Fruit fly (Drosophila melanogaster) whole organism: ENCODE results near the gene CG13022.
"Not testable (repeated sequence)": the region's sequence is repeated elsewhere in the genome, so short reads cannot be mapped to it uniquely, and the experiment has no call there.

Source experiments
- CG8478 ChIP-seq: fragments of >200 bp; optimal IDR thresholded peaks from 2 replicates; lab custom pipeline; 2018; ENCODE audit warnings: inconsistent platforms
- Dll ChIP-seq: fragments of >200 bp; optimal IDR thresholded peaks from 2 replicates; lab custom pipeline; 2017
- EcR ChIP-seq, 2 experiments: fragments of >200 bp; optimal IDR thresholded peaks; 2 replicates each; lab custom pipeline; 2017; ENCODE audit warnings: missing biosample characterization in 2 of 2, missing genetic modification characterization in 2 of 2, missing genetic modification reagents in 2 of 2
- pan ChIP-seq: fragments of >200 bp; optimal IDR thresholded peaks from 2 replicates; lab custom pipeline; 2017
- psq ChIP-seq: fragments of >200 bp; optimal IDR thresholded peaks from 2 replicates; lab custom pipeline; 2017
- usp ChIP-seq: fragments of >200 bp; optimal IDR thresholded peaks from 2 replicates; lab custom pipeline; 2017; ENCODE audit warnings: missing biosample characterization, missing genetic modification characterization, mixed read lengths

Gene CG13022

DNA sequence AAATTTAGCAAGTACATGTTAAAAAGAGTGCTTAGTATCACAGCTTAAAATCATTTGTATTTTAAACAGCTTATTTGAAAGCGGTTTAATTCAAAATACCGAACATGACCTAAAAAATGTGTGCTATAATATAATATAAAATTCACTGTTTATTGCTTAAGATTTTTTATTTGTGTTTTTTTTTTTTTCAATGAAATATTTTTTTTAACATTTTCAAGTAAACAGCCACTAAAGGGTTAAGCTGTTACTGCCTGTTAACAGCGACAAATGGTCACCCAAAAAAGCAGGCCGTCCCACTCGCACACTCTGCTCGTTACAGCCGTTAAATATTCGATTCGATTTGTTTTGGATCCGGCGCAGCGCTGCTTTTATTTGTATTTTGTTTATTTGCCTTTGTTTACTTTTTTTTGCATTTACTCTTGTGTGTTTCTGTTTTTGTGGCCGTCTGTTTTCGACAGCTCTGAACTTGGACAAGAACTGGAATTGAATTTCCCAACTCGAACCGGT, 35.9 kb upstream of the CG13022 start:
- TF ChIP-seq EcR (GFP tag; optimal IDR thresholded peaks at IDR 0.05; lab: Kevin White, UChicago) (no peak), CG8478 (lab: Kevin White, UChicago) (no peak), pan (lab: Kevin White, UChicago) (no peak), usp (no peak), Dll (no peak), psq (no peak)

DNA sequence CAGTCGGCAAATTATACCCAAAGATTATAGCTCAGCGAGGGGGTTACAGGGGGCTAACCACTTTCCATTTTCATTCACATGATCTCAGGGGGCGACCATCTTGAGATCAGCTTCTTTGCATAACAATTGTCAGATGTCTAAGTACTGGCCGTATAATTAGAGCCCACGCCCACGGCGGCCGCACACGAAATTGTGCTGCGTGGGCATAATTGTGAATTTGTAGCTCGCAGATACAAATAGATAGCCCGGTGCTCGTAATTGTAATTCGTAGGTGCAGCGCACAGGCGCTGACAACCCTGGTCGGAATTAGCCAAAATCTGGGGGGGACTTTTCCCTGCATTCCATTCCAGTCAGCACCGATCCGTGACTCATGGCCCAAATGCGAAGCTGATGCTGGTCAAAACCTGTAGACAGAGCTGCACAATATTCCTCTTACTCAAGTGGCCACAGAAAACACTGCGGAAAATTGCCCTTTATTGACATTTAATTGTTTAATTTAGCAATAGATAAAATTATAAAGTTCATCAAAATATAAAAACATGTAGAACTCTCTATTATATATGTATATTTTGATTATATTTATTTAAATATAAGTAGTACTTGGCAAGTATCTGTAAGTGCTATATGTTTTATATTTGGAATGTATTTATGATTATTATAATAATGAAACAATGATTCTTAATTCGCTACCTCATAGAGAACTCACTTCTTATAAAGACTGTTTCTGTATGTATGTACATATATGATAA, 33.0 kb upstream of the CG13022 start:
- no peak for TF ChIP-seq usp
- no peak for TF ChIP-seq CG8478 (lab: Kevin White, UChicago)
- no peak for TF ChIP-seq pan (lab: Kevin White, UChicago)
- TF ChIP-seq Dll, result no peak
- TF ChIP-seq EcR (GFP tag; optimal IDR thresholded peaks at IDR 0.05; lab: Kevin White, UChicago), result no peak
- TF ChIP-seq psq, result no peak

DNA sequence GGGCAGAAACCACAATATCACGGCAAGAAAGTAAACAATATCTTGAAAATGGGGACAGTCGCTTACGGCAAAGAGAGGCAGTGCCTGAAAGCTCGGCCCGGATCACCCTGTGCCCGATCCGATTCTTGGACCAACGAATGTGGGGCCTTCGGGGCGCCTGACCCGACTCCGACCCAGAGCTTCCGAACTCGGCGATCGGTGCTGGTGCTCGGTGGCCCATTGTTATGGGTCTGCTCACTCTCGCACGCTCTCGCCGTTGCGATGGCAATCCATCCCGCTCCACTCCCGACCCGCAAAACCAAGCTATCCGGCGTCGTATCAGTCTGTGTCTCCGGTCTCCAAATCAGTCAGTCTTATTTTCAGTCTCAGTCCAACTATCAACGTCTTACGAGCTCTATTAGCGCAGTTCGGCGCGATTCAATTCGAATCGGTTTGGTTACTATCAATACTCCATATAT, 30.9 kb upstream of the CG13022 start, which contains the start of gene Exn:
Gene Exn (plus strand): TSS at position 362 of the 458 bp plus-strand sequence.
- no peak for TF ChIP-seq CG8478 (lab: Kevin White, UChicago)
- TF ChIP-seq pan (lab: Kevin White, UChicago), result no peak
- TF ChIP-seq usp, result no peak
- no peak for TF ChIP-seq EcR (GFP tag; optimal IDR thresholded peaks at IDR 0.05; lab: Kevin White, UChicago)
- TF ChIP-seq psq, result no peak
- TF ChIP-seq Dll, result no peak

DNA sequence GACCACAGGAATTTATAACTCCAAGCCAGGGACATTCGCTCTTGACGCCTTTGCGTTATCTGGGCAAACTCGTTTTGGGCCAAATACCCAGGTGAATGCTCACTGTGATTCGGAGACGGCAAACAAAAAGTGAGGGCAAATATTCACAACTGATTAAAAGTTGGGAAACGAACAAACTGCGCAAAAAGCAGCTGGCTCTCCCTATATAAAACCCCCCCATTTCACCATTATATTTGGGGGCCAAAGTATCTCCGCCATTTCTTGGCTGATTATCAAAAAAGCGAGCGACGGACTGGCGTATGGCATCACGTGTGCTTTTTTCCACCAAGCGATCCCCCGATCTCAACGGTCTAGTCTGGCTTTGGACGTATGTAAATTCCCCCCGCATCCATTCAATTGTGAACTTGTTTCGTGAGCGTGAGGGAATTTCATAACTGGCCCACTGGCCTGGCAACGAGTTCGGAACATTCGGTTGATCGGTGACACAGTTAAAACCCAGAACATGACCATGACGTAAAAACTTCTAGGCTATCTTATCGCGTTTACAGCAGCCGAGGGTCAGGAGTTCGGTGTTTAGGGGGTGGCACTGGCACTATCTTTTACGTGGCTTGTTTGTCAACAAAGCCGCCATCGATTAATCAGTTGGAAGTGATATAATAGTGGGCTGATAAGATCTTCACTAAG, 19.8 kb upstream of the CG13022 start:
- TF ChIP-seq usp (no peak), CG8478 (lab: Kevin White, UChicago) (no peak), psq (no peak), Dll (no peak), EcR (GFP tag; optimal IDR thresholded peaks at IDR 0.05; lab: Kevin White, UChicago) (no peak), pan (lab: Kevin White, UChicago) (no peak)

DNA sequence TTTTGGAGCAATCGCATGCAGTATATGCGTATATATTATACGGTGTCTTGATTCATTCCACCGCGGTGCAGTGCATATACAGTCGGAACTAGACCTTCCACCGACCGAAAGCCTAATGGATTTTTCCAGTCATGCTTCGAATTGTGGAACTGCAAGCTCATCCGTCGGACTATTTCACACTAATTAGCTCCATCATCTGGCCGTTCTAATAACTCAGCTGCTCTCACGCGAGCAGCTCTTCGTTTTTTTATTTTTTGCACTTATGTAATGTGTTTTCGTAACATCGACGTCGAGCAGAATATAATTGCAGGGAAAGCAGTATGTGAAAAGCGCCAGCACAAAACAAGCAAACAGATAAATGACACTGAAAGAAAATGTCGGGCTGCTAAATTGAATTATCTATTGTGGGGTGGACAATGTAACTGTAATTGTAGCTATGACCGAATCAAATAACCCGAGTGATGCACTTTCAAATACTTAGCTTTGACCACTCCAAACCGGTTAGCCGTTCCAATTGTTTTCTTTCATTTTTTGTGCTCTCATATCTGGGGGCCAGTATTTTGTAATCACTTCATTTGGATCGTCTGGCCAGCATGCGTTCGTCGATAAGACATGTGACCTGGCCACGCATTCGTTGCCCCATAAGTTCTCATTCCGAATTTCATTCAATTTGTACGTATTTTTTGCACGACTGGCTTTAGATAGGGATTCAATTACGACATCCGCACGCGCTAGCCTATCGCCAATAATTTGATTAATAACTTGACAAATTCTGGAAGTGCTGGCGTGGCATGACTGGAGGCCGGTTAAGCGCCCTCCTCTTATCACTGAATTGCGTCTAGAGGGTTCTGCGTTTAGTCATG, 19.0 kb upstream of the CG13022 start, which contains the start of gene Cpr73D:
Gene Cpr73D (minus strand): TSS at position 156 of the 863 bp plus-strand sequence.
- no peak for TF ChIP-seq pan (lab: Kevin White, UChicago)
- no peak for TF ChIP-seq EcR (GFP tag; optimal IDR thresholded peaks at IDR 0.05; lab: Kevin White, UChicago)
- no peak for TF ChIP-seq psq

DNA sequence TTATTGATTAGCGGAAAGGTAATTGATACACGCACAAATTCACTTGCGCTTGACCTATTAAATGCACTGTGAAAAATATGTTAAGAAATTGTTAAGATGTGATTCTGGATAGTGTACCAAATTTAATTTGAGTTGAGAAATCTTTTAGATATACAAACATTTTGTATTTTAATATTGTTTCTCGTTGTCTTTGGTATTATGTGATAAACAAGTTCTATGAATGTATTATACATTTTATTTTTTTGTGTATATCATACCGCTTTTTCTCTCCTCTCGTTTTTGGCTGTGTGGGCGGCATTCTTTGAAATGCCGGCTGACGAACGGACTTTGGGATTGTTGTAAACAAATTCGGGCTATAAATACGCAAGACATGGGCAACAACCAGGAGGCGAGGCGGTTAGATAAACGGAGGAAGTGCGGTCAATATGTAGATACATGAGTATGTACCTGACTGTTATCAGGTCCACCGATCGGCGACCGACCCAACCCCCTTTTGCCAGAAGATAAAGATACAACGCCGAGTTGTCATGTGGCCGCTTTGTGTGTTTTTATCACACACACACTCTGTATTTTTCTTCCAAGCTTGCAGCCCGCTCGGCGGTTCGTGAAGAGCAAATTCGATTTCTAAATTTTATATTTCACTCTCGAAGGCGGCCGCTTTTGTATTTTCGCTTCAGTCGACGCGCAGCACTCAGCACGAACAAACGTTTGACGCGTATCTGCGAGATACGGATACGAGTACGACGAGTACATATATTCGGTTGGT, 18.2 kb upstream of the CG13022 start:
- TF ChIP-seq Dll (no peak), usp (no peak), EcR (GFP tag; optimal IDR thresholded peaks at IDR 0.05; lab: Kevin White, UChicago) (no peak), pan (lab: Kevin White, UChicago) (no peak), psq (no peak)

DNA sequence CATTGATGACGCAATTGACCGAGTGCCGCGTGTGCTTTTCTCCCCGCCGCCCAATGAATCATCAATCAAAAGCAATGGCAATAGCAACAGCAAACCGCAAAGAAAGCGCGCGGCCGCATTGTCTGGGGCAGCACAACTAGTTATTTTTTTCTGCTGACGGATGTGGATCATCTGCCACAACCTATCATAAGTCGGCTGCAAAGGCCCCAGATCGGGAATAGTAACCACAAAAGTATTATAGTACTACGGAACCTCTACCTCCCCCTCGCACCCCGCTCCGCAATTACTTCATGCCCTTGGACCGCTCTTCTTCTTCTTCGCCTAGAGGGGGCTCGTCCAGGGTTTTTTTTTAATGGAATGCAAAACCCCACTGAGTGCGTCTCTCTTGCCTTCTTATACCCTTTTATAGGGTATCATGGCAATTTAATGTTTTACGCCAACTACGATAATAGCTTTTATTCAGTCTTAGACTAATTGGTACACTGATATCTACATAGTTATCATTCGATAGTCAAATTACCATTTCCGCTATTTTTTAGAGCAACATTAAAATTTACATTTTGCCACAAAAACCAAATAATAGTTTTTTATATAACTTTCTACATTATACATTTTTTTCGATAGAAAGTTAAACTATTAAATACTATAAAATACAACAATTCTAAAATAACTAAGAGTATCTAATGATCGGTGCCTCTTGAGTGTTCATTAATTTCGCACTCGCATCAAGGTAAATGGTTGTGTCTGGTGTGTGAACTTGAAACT, 17.4 kb upstream of the CG13022 start:
- TF ChIP-seq usp (no peak), psq (no peak), CG8478 (lab: Kevin White, UChicago) (no peak), pan (lab: Kevin White, UChicago) (no peak), Dll (no peak), EcR (GFP tag; optimal IDR thresholded peaks at IDR 0.05; lab: Kevin White, UChicago) (no peak)

DNA sequence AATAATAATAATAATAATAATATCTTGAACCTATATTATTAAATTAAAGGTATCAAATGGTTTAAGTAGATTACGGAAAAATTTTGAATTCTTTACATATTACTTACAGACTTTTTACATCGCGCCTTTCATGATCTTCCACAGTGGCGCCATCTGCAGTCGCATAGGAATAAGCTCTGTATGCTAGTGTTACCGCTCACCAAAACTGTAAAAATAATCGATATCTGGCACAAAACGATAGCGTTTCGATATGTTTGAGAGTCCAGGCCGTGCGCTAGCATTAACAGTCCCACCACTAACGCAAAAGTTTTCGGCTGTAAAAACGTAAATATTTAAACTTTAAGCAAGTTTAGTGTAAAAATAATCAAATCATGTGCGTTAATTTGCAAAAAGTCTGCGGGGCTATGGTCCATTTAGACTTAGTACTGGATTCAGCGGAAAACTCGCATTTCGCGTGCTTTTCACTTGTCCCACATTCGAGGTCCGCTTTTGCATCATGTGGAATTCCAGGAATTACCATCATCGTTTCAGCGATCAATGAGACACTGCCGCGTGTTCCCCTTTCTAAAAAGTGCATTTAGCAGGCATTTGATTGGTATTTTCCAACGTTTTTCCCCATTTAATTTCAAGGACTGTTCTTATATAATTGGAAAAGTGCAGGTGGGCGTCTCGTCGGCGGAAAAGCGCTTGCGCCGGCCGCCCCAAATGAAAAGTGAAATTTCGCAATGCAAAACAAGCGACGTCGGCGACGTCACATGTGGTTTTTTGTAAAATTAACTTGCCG, 16.7 kb upstream of the CG13022 start:
- TF ChIP-seq pan (lab: Kevin White, UChicago), result no peak
- TF ChIP-seq EcR (GFP tag; optimal IDR thresholded peaks at IDR 0.05; lab: Kevin White, UChicago), result no peak
- TF ChIP-seq Dll, result no peak
- TF ChIP-seq psq, result no peak
- no peak for TF ChIP-seq CG8478 (lab: Kevin White, UChicago)

DNA sequence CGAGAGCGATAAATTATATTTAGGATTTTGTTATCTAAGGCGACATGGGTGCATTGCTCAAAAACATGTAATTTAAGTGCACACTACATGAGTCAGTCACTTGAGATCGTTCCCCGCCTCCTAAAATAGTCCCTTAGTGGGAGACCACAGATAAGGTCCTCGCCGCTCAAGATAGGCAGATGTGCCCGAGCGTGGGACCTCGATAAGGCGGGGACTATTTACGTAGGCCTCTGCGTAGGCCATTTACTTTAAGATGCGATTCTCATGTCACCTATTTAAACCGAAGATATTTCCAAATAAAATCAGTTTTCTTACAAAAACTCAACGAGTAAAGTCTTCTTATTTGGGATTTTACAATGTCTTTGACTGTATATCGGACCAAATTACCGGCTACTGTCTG, 15.8 kb upstream of the CG13022 start, which contains the start of gene Ogdh:
Gene Ogdh (plus strand): TSS at position 301 of the 400 bp plus-strand sequence.
- TF ChIP-seq usp; Dll; EcR (GFP tag; optimal IDR thresholded peaks at IDR 0.05; lab: Kevin White, UChicago): not testable (repeated sequence)

DNA sequence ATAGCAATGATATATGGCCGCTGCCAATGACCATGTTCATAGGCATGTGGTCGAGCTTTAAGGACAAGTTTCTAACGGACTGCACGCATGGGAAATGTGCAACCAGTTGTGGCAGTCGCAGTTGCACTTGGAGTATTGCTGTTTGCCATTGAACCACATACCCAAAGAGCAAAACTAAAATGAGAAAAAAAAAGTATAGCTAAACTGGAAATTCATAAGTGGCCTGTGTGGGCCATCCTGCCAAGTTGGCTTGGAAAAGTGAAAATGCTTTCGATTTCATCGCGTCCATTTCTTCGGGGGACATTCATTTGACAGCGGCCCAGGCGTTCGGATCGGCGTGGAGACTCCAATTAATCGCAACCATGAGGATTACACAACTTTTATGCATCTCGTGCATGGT, 5.3 kb upstream of the CG13022 start, which contains the start of gene Obp73a:
Gene Obp73a (plus strand): TSS at position 301 of the 400 bp plus-strand sequence.
- no peak for TF ChIP-seq Dll
- TF ChIP-seq EcR (GFP tag; optimal IDR thresholded peaks at IDR 0.05; lab: Kevin White, UChicago), result no peak
- no peak for TF ChIP-seq psq
- TF ChIP-seq CG8478 (lab: Kevin White, UChicago), result no peak
- TF ChIP-seq usp, result no peak
- no peak for TF ChIP-seq pan (lab: Kevin White, UChicago)
